Worm (Caenorhabditis elegans) whole organism, L1 larva: ENCODE results near the gene T21C12.4.
A peak's percentile ranks its signal among the peaks of the same experiment; 100 is the strongest.

ENCODE experiments used
- C04F5.9 ChIP-seq: sonication (generic microtip); optimal IDR thresholded peaks from 2 replicates; lab custom pipeline; 2016; ENCODE audit warnings: missing genetic modification characterization, missing compliant biosample characterization
- C34B4.2 ChIP-seq: sonication (generic microtip); optimal IDR thresholded peaks from 2 replicates; lab custom pipeline; 2017; ENCODE audit warnings: mild to moderate bottlenecking, missing genetic modification characterization, missing compliant biosample characterization
- F16B12.6 ChIP-seq: fragments of 150-350 bp; optimal IDR thresholded peaks from 2 replicates; lab custom pipeline; 2014; ENCODE audit warnings: missing biosample characterization, missing genetic modification characterization
- aha-1 ChIP-seq: fragments of 150-350 bp; optimal IDR thresholded peaks from 2 replicates; lab custom pipeline; 2014; ENCODE audit warnings: missing biosample characterization, missing genetic modification characterization
- alr-1 ChIP-seq: fragments of 200-800 bp; sonication (Bioruptor generic); optimal IDR thresholded peaks from 2 replicates; lab custom pipeline; 2018; ENCODE audit warnings: borderline replicate concordance, mild to moderate bottlenecking, missing genetic modification characterization, missing compliant biosample characterization
- ceh-63 ChIP-seq: fragments of 200-800 bp; sonication (Bioruptor generic); optimal IDR thresholded peaks from 2 replicates; lab custom pipeline; 2018; ENCODE audit warnings: mild to moderate bottlenecking, missing genetic modification characterization, missing compliant biosample characterization
- ceh-8 ChIP-seq: fragments of 200-800 bp; sonication (Bioruptor generic); optimal IDR thresholded peaks from 2 replicates; lab custom pipeline; 2018; ENCODE audit warnings: mild to moderate bottlenecking, missing genetic modification characterization, moderate library complexity, missing compliant biosample characterization
- ceh-82 ChIP-seq, 3 experiments: fragments of 150-350 bp in 1 of 3; sonication (generic microtip) in 2 of 3; optimal IDR thresholded peaks; 2 replicates each; lab custom pipeline; 2014 to 2017; ENCODE audit warnings: missing biosample characterization in 3 of 3, missing genetic modification characterization in 3 of 3
- ceh-88 ChIP-seq: fragments of 200-800 bp; sonication (Bioruptor generic); IDR thresholded peaks from 2 replicates; pipeline ENCODE4 v1.3.6; 2022; ENCODE audit warnings: missing genetic modification characterization, missing compliant biosample characterization
- dpl-1 ChIP-seq, 3 experiments: fragments of 150-350 bp in 2 of 3; sonication (generic microtip) in 1 of 3; optimal IDR thresholded peaks; 2 replicates each; lab custom pipeline; 2014 to 2017; ENCODE audit warnings: missing biosample characterization in 3 of 3, missing genetic modification characterization in 3 of 3, missing genetic modification reagents in 3 of 3
- dsc-1 ChIP-seq: sonication (generic microtip); optimal IDR thresholded peaks from 2 replicates; lab custom pipeline; 2016; ENCODE audit warnings: mild to moderate bottlenecking, missing genetic modification characterization, missing compliant biosample characterization
- efl-3 ChIP-seq: fragments of 200-800 bp; sonication (Bioruptor generic); optimal IDR thresholded peaks from 2 replicates; lab custom pipeline; 2018; ENCODE audit warnings: mild to moderate bottlenecking, missing genetic modification characterization, missing compliant biosample characterization
- egl-13 ChIP-seq: sonication (generic microtip); optimal IDR thresholded peaks from 2 replicates; lab custom pipeline; 2016; ENCODE audit warnings: missing genotype, missing genetic modification reagents, missing genetic modification characterization, missing compliant biosample characterization
- elt-2 ChIP-seq: sonication (generic microtip); optimal IDR thresholded peaks from 2 replicates; lab custom pipeline; 2016; ENCODE audit warnings: missing genetic modification characterization, mild to moderate bottlenecking, inconsistent platforms, missing compliant biosample characterization, missing genetic modification reagents
- fkh-10 ChIP-seq: sonication (generic microtip); optimal IDR thresholded peaks from 2 replicates; lab custom pipeline; 2017; ENCODE audit warnings: missing biosample characterization, missing genetic modification reagents, missing genetic modification characterization
- fkh-4 ChIP-seq: sonication (generic microtip); optimal IDR thresholded peaks from 2 replicates; lab custom pipeline; 2016; ENCODE audit warnings: missing compliant biosample characterization, missing genetic modification characterization, borderline replicate concordance
- fkh-8 ChIP-seq: sonication (generic microtip); optimal IDR thresholded peaks from 2 replicates; lab custom pipeline; 2016; ENCODE audit warnings: mild to moderate bottlenecking, missing genetic modification characterization, missing compliant biosample characterization
- fos-1 ChIP-seq: fragments of 150-350 bp; optimal IDR thresholded peaks from 2 replicates; lab custom pipeline; 2014; ENCODE audit warnings: missing biosample characterization, missing genetic modification characterization
- hpl-2 ChIP-seq: fragments of 150-350 bp; optimal IDR thresholded peaks from 2 replicates; lab custom pipeline; 2014; ENCODE audit warnings: missing biosample characterization, missing genetic modification reagents, missing genetic modification characterization
- jun-1 ChIP-seq: fragments of 150-350 bp; optimal IDR thresholded peaks from 2 replicates; lab custom pipeline; 2014; ENCODE audit warnings: missing biosample characterization, missing genetic modification reagents, missing genetic modification characterization
- lin-14 ChIP-seq: fragments of 200-800 bp; sonication (Bioruptor generic); optimal IDR thresholded peaks from 2 replicates; lab custom pipeline; 2018; ENCODE audit warnings: mild to moderate bottlenecking, missing genetic modification characterization, moderate library complexity, missing compliant biosample characterization
- lin-35 ChIP-seq, 2 experiments: fragments of 150-350 bp; optimal IDR thresholded peaks; 2 replicates each; lab custom pipeline; 2014; ENCODE audit warnings: missing biosample characterization in 2 of 2, missing genetic modification characterization in 2 of 2, missing genetic modification reagents in 2 of 2
- lir-3 ChIP-seq: sonication (generic microtip); optimal IDR thresholded peaks from 2 replicates; lab custom pipeline; 2016; ENCODE audit warnings: mild to moderate bottlenecking, missing genetic modification characterization, moderate library complexity, missing compliant biosample characterization; ENCODE audit not compliant: poor library complexity
- lsy-2 ChIP-seq, 2 experiments: fragments of 150-350 bp; optimal IDR thresholded peaks; 2 replicates each; lab custom pipeline; 2014; ENCODE audit warnings: missing biosample characterization in 2 of 2, missing genetic modification characterization in 2 of 2
- mab-9 ChIP-seq: fragments of 200-800 bp; sonication (Bioruptor generic); IDR thresholded peaks from 2 replicates; pipeline ENCODE4 v1.3.6; 2022; ENCODE audit warnings: missing genetic modification reagents, missing genetic modification characterization, missing compliant biosample characterization
- mef-2 ChIP-seq: fragments of 150-350 bp; optimal IDR thresholded peaks from 2 replicates; lab custom pipeline; 2014; ENCODE audit warnings: missing biosample characterization, missing genetic modification characterization
- nhr-11 ChIP-seq: fragments of 150-350 bp; optimal IDR thresholded peaks from 2 replicates; lab custom pipeline; 2014; ENCODE audit warnings: missing biosample characterization, missing genetic modification characterization
- nhr-19 ChIP-seq: fragments of 200-800 bp; sonication (Bioruptor generic); conservative IDR thresholded peaks from 2 replicates; pipeline ENCODE4 v1.3.6; 2022; ENCODE audit warnings: missing genetic modification characterization, missing compliant biosample characterization
- nhr-237 ChIP-seq: fragments of 150-350 bp; optimal IDR thresholded peaks from 2 replicates; lab custom pipeline; 2014; ENCODE audit warnings: missing biosample characterization, missing genetic modification characterization
- nhr-47 ChIP-seq: sonication (generic microtip); optimal IDR thresholded peaks from 2 replicates; lab custom pipeline; 2016; ENCODE audit warnings: mild to moderate bottlenecking, missing genetic modification characterization, moderate library complexity, missing compliant biosample characterization
- nhr-71 ChIP-seq: sonication (generic microtip); optimal IDR thresholded peaks from 2 replicates; lab custom pipeline; 2016; ENCODE audit warnings: mild to moderate bottlenecking, missing genetic modification characterization, moderate library complexity, missing compliant biosample characterization
- nhr-76 ChIP-seq: sonication (generic microtip); optimal IDR thresholded peaks from 2 replicates; lab custom pipeline; 2017; ENCODE audit warnings: missing biosample characterization, missing genetic modification characterization
- nhr-85 ChIP-seq: sonication (generic microtip); peaks from one replicate; lab custom pipeline; 2016; ENCODE audit warnings: missing genetic modification characterization, inconsistent platforms, missing compliant biosample characterization
- pqm-1 ChIP-seq: sonication (generic microtip); optimal IDR thresholded peaks from 3 replicates; lab custom pipeline; 2017; ENCODE audit warnings: missing biosample characterization, missing genetic modification characterization
- snpc-4 ChIP-seq: fragments of 150-350 bp; optimal IDR thresholded peaks from 2 replicates; lab custom pipeline; 2014; ENCODE audit warnings: missing biosample characterization, missing genetic modification characterization
- sox-4 ChIP-seq: sonication (generic microtip); optimal IDR thresholded peaks from 2 replicates; lab custom pipeline; 2016; ENCODE audit warnings: missing genetic modification characterization, missing compliant biosample characterization
- swsn-7 ChIP-seq: sonication (generic microtip); optimal IDR thresholded peaks from 2 replicates; lab custom pipeline; 2016; ENCODE audit warnings: missing genetic modification characterization, missing compliant biosample characterization
- unc-130 ChIP-seq: fragments of 150-350 bp; optimal IDR thresholded peaks from 2 replicates; lab custom pipeline; 2017; ENCODE audit warnings: missing biosample characterization, missing genetic modification characterization, inconsistent platforms
- unc-62 ChIP-seq: fragments of 150-350 bp; optimal IDR thresholded peaks from 2 replicates; lab custom pipeline; 2014; ENCODE audit warnings: missing biosample characterization, missing genetic modification reagents, missing genetic modification characterization
- unc-98 ChIP-seq: fragments of 200-800 bp; sonication (Bioruptor generic); IDR thresholded peaks from 2 replicates; pipeline ENCODE4 v1.3.6; 2022; ENCODE audit warnings: missing genetic modification characterization, missing compliant biosample characterization
- zag-1 ChIP-seq: fragments of 150-350 bp; optimal IDR thresholded peaks from 2 replicates; lab custom pipeline; 2014; ENCODE audit warnings: missing biosample characterization, missing genetic modification characterization

T21C12.4 gene

ce11 chrIII:10557910-10558309 lies at the start of gene T21C12.4:
Gene T21C12.4 (minus strand): TSS chrIII:10558010.
- no peak for TF ChIP-seq aha-1 (tag; lab: Kevin White, UChicago)
- TF ChIP-seq C04F5.9 (tag; lab: Kevin White, UChicago), result no peak
- TF ChIP-seq mab-9 (GFP tag; lab: Robert Waterston, UW), result no peak

DNA sequence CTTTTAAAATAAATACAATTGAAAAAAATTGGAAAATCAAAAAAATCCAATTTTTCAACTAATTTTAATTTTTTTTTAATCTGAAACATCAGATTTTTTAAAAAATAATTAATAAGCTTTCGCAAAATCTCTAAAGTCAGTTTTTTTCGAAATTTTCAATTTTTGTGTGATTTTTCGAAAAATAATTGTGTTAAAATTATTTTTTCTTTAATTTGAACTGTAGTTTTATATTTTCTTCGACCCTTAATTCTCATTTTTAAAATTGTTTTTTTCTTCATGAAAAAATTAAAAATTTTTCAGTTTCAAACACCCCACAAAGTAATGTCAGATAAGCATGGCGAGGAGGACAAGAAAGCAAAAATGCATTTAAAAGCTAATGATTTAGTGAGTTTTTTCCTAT lies 47.2 kb upstream of the T21C12.4 start, which contains the start of gene rabx-5:
Gene rabx-5, plus strand, starts transcription at position 301 of the 400 bp plus-strand sequence.
- TF ChIP-seq fkh-8 (tag; lab: Kevin White, UChicago) (no peak), nhr-237 (tag; lab: Kevin White, UChicago) (no peak), ceh-88 (GFP tag; lab: Robert Waterston, UW) (no peak), elt-2 (tag; lab: Kevin White, UChicago) (no peak), dpl-1 (GFP tag; optimal IDR thresholded peaks at IDR 0.05; lab: Kevin White, UChicago) (no peak), unc-130 (tag; lab: Kevin White, UChicago) (no peak), unc-62 (GFP tag; lab: Kevin White, UChicago) (no peak), jun-1 (tag; lab: Kevin White, UChicago) (no peak), lin-35 (GFP tag; optimal IDR thresholded peaks at IDR 0.05; lab: Kevin White, UChicago) (no peak), ceh-82 (tag; optimal IDR thresholded peaks at IDR 0.05; lab: Kevin White, UChicago) (no peak), unc-98 (GFP tag; lab: Robert Waterston, UW) (no peak), aha-1 (tag; lab: Kevin White, UChicago) (no peak), ceh-8 (GFP tag; lab: Kevin White, UChicago) (no peak), snpc-4 (tag; lab: Kevin White, UChicago) (no peak), nhr-19 (no peak), alr-1 (tag; lab: Kevin White, UChicago) (no peak), nhr-85 (tag; lab: Kevin White, UChicago) (no peak)
- TF ChIP-seq, all 84 proteins: peak for 0

ce11 chrIII:10604325-10604724 lies 46.5 kb upstream of the T21C12.4 start:
- peak; percentile 24 for TF ChIP-seq mef-2 (tag; lab: Kevin White, UChicago)
- no peak for TF ChIP-seq pqm-1 (tag; lab: Kevin White, UChicago)
- peak; percentile 26 for TF ChIP-seq lin-14 (GFP tag; lab: Kevin White, UChicago)
- peak; percentile 65 for TF ChIP-seq nhr-47 (tag; lab: Kevin White, UChicago)
- TF ChIP-seq hpl-2, result no peak
- TF ChIP-seq swsn-7 (tag; lab: Kevin White, UChicago), result peak; percentile 13
- no peak for TF ChIP-seq nhr-76
- no peak for TF ChIP-seq sox-4 (tag; lab: Kevin White, UChicago)
- TF ChIP-seq fkh-4 (tag; lab: Kevin White, UChicago), result no peak
- peak; percentile 72 for TF ChIP-seq nhr-71 (tag; lab: Kevin White, UChicago)
- TF ChIP-seq dsc-1, result peak; percentile 51
- TF ChIP-seq lir-3 (tag; lab: Kevin White, UChicago), result no peak
- peak; percentile 4 for TF ChIP-seq F16B12.6 (tag; lab: Kevin White, UChicago)
- TF ChIP-seq fkh-8 (tag; lab: Kevin White, UChicago), result peak; percentile 98

DNA sequence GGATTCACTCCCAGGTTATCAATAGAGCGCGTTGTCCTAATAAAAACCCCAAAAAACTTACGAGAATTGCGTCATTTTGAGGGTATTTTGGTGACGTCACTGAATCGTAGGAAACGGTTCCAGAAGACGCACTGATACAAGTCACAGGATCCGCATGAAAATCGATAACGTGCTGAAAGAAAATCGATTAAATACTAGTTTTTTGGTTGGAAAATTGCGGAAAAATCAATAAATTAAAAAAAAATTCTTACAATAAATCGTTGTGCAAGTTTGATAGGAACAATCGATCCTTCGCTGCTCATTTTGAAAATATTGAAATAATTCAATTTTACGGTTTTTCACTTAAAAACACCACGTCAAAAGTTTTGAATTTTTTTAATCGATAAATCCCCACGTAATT lies 45.4 kb upstream of the T21C12.4 start, which contains the start of gene Y39A1A.2:
Gene Y39A1A.2, minus strand, starts transcription at position 319 of the 400 bp plus-strand sequence.
- TF ChIP-seq lsy-2 (tag; optimal IDR thresholded peaks at IDR 0.05; lab: Kevin White, UChicago) (no peak), egl-13 (no peak), unc-98 (GFP tag; lab: Robert Waterston, UW) (no peak), ceh-88 (GFP tag; lab: Robert Waterston, UW) (no peak), sox-4 (tag; lab: Kevin White, UChicago) (no peak), efl-3 (no peak), fos-1 (tag; lab: Kevin White, UChicago) (no peak), dsc-1 (no peak), unc-130 (tag; lab: Kevin White, UChicago) (no peak), C34B4.2 (no peak), nhr-11 (tag; lab: Kevin White, UChicago) (no peak), zag-1 (tag; lab: Kevin White, UChicago) (no peak), elt-2 (tag; lab: Kevin White, UChicago) (no peak), fkh-10 (GFP tag; lab: Kevin White, UChicago) (no peak), ceh-63 (GFP tag; lab: Kevin White, UChicago) (no peak)
